Worm (Caenorhabditis elegans): ENCODE data around the gene eat-6.

Gene eat-6

ce11 chrV:13129895-13130294 is at the start of gene eat-6:
Gene eat-6, minus strand, starts transcription at chrV:13129995.
- TF ChIP-seq snpc-4 (tag; optimal IDR thresholded peaks at IDR 0.05) (no peak), ceh-39 (tag; optimal IDR thresholded peaks at IDR 0.05) (no peak), sptf-1 (tag; optimal IDR thresholded peaks at IDR 0.05) (no peak), hlh-1 (tag; optimal IDR thresholded peaks at IDR 0.05) (no peak), ces-1 (GFP tag; optimal IDR thresholded peaks at IDR 0.05) (no peak)

ce11 chrV:13176814-13177213 is 47.0 kb upstream of the eat-6 start:
- no peak for TF ChIP-seq drap-1 (GFP tag; optimal IDR thresholded peaks at IDR 0.05)

ce11 chrV:13176117-13176753 is 46.4 kb upstream of the eat-6 start, which contains the start of gene him-17:
Gene him-17, plus strand, starts transcription at chrV:13176711.
- TF ChIP-seq unc-62 (GFP tag; optimal IDR thresholded peaks at IDR 0.05) (no peak), lin-32 (GFP tag; optimal IDR thresholded peaks at IDR 0.05) (no peak), hlh-1 (tag; optimal IDR thresholded peaks at IDR 0.05) (peak; percentile 47), ceh-83 (GFP tag; optimal IDR thresholded peaks at IDR 0.05) (peak; percentile 19), elt-3 (tag; optimal IDR thresholded peaks at IDR 0.05) (no peak), sptf-1 (tag; optimal IDR thresholded peaks at IDR 0.05) (peak; percentile 72), bed-3 (GFP tag; optimal IDR thresholded peaks at IDR 0.05) (peak; percentile 42), unc-39 (tag; optimal IDR thresholded peaks at IDR 0.05) (no peak), pha-4 (tag; optimal IDR thresholded peaks at IDR 0.05) (peak; percentile 57), zip-8 (tag; optimal IDR thresholded peaks at IDR 0.05) (no peak), ceh-39 (tag; optimal IDR thresholded peaks at IDR 0.05) (no peak), sem-2 (GFP tag; optimal IDR thresholded peaks at IDR 0.05) (peak; percentile 49), nhr-76 (tag; optimal IDR thresholded peaks at IDR 0.05) (no peak), snpc-4 (tag; optimal IDR thresholded peaks at IDR 0.05) (no peak), mep-1 (tag; optimal IDR thresholded peaks at IDR 0.05) (peak; percentile 72), mls-2 (tag; optimal IDR thresholded peaks at IDR 0.05) (peak; percentile 85), unc-120 (tag; optimal IDR thresholded peaks at IDR 0.05; ENCODE audit: poor library complexity, severe bottlenecking) (peak; percentile 43), drap-1 (GFP tag; optimal IDR thresholded peaks at IDR 0.05) (peak; percentile 54), nhr-2 (tag; optimal IDR thresholded peaks at IDR 0.05) (no peak), ces-1 (GFP tag; optimal IDR thresholded peaks at IDR 0.05) (no peak), lin-13 (tag; optimal IDR thresholded peaks at IDR 0.05) (peak; percentile 47), ham-2 (GFP tag; optimal IDR thresholded peaks at IDR 0.05) (peak; percentile 39), lsy-2 (tag; optimal IDR thresholded peaks at IDR 0.05) (peak; percentile 2), ceh-43 (GFP tag; optimal IDR thresholded peaks at IDR 0.05) (peak; percentile 61), flh-1 (GFP tag; optimal IDR thresholded peaks at IDR 0.05) (no peak), mab-5 (tag; optimal IDR thresholded peaks at IDR 0.05) (peak; percentile 65), M03D4.4 (tag; optimal IDR thresholded peaks at IDR 0.05) (peak; percentile 67), nhr-12 (tag; optimal IDR thresholded peaks at IDR 0.05) (no peak), ztf-11 (tag; optimal IDR thresholded peaks at IDR 0.05) (peak; percentile 27), nhr-237 (tag; optimal IDR thresholded peaks at IDR 0.05) (peak; percentile 2), elt-1 (tag; optimal IDR thresholded peaks at IDR 0.05; ENCODE audit: borderline replicate concordance, insufficient read depth) (peak; percentile 40), nhr-28 (tag; optimal IDR thresholded peaks at IDR 0.05) (no peak), cnd-1 (tag; optimal IDR thresholded peaks at IDR 0.05) (peak; percentile 44), blmp-1 (tag; optimal IDR thresholded peaks at IDR 0.05) (no peak), tbx-8 (GFP tag; optimal IDR thresholded peaks at IDR 0.05) (no peak)

ce11 chrV:13173718-13174117 is 43.9 kb upstream of the eat-6 start:
- no peak for TF ChIP-seq snpc-4 (tag; optimal IDR thresholded peaks at IDR 0.05)
- peak; percentile 20 for TF ChIP-seq blmp-1 (tag; optimal IDR thresholded peaks at IDR 0.05)
- no peak for TF ChIP-seq ceh-43 (GFP tag; optimal IDR thresholded peaks at IDR 0.05)
- TF ChIP-seq elt-1 (tag; optimal IDR thresholded peaks at IDR 0.05; ENCODE audit: borderline replicate concordance, insufficient read depth), result no peak
- no peak for TF ChIP-seq drap-1 (GFP tag; optimal IDR thresholded peaks at IDR 0.05)
